Worm (Caenorhabditis elegans) whole organism, midembryonic: Measurements from ENCODE around the gene srlf-26.
"Not testable (repeated sequence)": the region's sequence is repeated elsewhere in the genome, so short reads cannot be mapped to it uniquely, and the experiment has no call there.

Experiments
- T22C8.4 ChIP-seq: fragments of 200-800 bp; sonication (Bioruptor generic); IDR thresholded peaks from 2 replicates; pipeline ENCODE4 v1.3.6; 2022; ENCODE audit warnings: missing genetic modification characterization, missing compliant biosample characterization
- cog-1 ChIP-seq: sonication (generic microtip); optimal IDR thresholded peaks from 2 replicates; lab custom pipeline; 2016; ENCODE audit warnings: missing genetic modification characterization, missing compliant biosample characterization
- flt-1 ChIP-seq: fragments of 200-800 bp; sonication (Bioruptor generic); IDR thresholded peaks from 2 replicates; pipeline ENCODE4 v1.3.6; 2022; ENCODE audit warnings: missing genetic modification characterization, missing compliant biosample characterization
- klf-2 ChIP-seq: fragments of 200-800 bp; sonication (Bioruptor generic); conservative IDR thresholded peaks from 2 replicates; pipeline ENCODE4 v1.3.6; 2022; ENCODE audit warnings: missing genetic modification reagents, missing genetic modification characterization, missing compliant biosample characterization
- med-1 ChIP-seq: sonication (generic microtip); optimal IDR thresholded peaks from 2 replicates; lab custom pipeline; 2017; ENCODE audit warnings: missing genetic modification characterization, mild to moderate bottlenecking, missing compliant biosample characterization, antibody characterized with exemption, missing genetic modification reagents; ENCODE audit not compliant: insufficient read depth
- ref-1 ChIP-seq: fragments of 200-800 bp; sonication (Bioruptor generic); conservative IDR thresholded peaks from 2 replicates; pipeline ENCODE4 v1.3.6; 2022; ENCODE audit warnings: missing genetic modification reagents, missing genetic modification characterization, missing compliant biosample characterization
- ztf-23 ChIP-seq: fragments of 200-800 bp; sonication (Bioruptor generic); IDR thresholded peaks from 2 replicates; pipeline ENCODE4 v1.3.6; 2022; ENCODE audit warnings: missing genetic modification reagents, missing genetic modification characterization, missing compliant biosample characterization
- ztf-29 ChIP-seq: fragments of 200-800 bp; sonication (Bioruptor generic); IDR thresholded peaks from 2 replicates; pipeline ENCODE4 v1.3.6; 2022; ENCODE audit warnings: missing genetic modification reagents, missing genetic modification characterization, missing compliant biosample characterization

DNA sequence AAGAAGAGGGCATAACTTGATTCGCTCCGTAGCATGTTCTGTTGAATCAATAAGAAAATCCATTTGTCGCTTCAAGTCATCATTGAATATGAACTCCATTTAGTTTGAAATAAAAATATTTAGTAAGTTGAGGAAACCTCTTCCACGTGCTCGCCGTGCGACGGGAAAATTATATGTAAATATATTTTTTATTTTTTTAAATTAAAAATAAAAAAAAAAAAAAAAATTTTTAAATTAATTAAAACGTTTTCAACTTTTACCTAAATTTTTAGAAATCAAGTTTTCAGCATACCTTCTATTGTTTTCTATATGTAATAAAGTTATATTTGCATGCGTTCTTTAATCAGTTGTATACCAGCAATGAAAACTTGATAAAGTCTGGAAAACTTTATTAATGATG lies 19.3 kb upstream of the srlf-26 start, which contains the start of gene Y45F10C.1:
- TF ChIP-seq med-1 (GFP tag; lab: Kevin White, UChicago); flt-1 (GFP tag; lab: Robert Waterston, UW); klf-2 (GFP tag; lab: Robert Waterston, UW); ref-1 (GFP tag; lab: Robert Waterston, UW); ztf-29 (GFP tag; lab: Robert Waterston, UW); cog-1 (tag; lab: Kevin White, UChicago); T22C8.4 (GFP tag; lab: Robert Waterston, UW); ztf-23 (GFP tag; lab: Robert Waterston, UW): not testable (repeated sequence)
